Worm (Caenorhabditis elegans) whole organism, midembryonic: ENCODE measurements around the gene nhr-239.

ENCODE experiments used
- T22C8.4 ChIP-seq: fragments of 200-800 bp; sonication (Bioruptor generic); IDR thresholded peaks from 2 replicates; pipeline ENCODE4 v1.3.6; 2022; ENCODE audit warnings: missing genetic modification characterization, missing compliant biosample characterization
- cog-1 ChIP-seq: sonication (generic microtip); optimal IDR thresholded peaks from 2 replicates; lab custom pipeline; 2016; ENCODE audit warnings: missing genetic modification characterization, missing compliant biosample characterization
- flt-1 ChIP-seq: fragments of 200-800 bp; sonication (Bioruptor generic); IDR thresholded peaks from 2 replicates; pipeline ENCODE4 v1.3.6; 2022; ENCODE audit warnings: missing genetic modification characterization, missing compliant biosample characterization
- klf-2 ChIP-seq: fragments of 200-800 bp; sonication (Bioruptor generic); conservative IDR thresholded peaks from 2 replicates; pipeline ENCODE4 v1.3.6; 2022; ENCODE audit warnings: missing genetic modification reagents, missing genetic modification characterization, missing compliant biosample characterization
- med-1 ChIP-seq: sonication (generic microtip); optimal IDR thresholded peaks from 2 replicates; lab custom pipeline; 2017; ENCODE audit warnings: missing genetic modification characterization, mild to moderate bottlenecking, missing compliant biosample characterization, antibody characterized with exemption, missing genetic modification reagents; ENCODE audit not compliant: insufficient read depth
- ref-1 ChIP-seq: fragments of 200-800 bp; sonication (Bioruptor generic); conservative IDR thresholded peaks from 2 replicates; pipeline ENCODE4 v1.3.6; 2022; ENCODE audit warnings: missing genetic modification reagents, missing genetic modification characterization, missing compliant biosample characterization
- tab-1 ChIP-seq: fragments of 200-800 bp; sonication (Bioruptor generic); IDR thresholded peaks from 2 replicates; pipeline ENCODE4 v1.3.6; 2022; ENCODE audit warnings: missing genetic modification characterization, missing compliant biosample characterization
- ztf-23 ChIP-seq: fragments of 200-800 bp; sonication (Bioruptor generic); IDR thresholded peaks from 2 replicates; pipeline ENCODE4 v1.3.6; 2022; ENCODE audit warnings: missing genetic modification reagents, missing genetic modification characterization, missing compliant biosample characterization
- ztf-29 ChIP-seq: fragments of 200-800 bp; sonication (Bioruptor generic); IDR thresholded peaks from 2 replicates; pipeline ENCODE4 v1.3.6; 2022; ENCODE audit warnings: missing genetic modification reagents, missing genetic modification characterization, missing compliant biosample characterization

nhr-239 gene

DNA sequence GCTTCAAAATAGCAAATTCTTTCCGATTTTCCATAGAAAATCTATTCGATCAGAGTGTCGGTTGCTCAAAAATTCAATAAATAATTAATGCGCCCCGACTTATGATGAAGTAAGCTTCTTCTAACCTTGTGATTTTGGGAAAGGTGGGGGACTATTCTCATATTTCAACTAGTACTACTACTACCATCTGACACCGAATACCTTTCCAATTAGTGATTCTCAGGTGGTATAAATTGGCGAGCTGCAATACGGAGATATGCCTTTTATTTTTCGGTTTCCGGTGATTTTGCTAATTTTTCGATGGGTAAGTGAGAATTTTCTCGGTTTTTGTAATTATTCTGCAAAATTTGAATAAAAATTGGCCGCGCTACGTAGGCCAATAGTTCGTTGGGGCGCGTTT lies at the start of gene nhr-239:
TSS of gene nhr-239 (plus strand) at position 301 of the 400 bp plus-strand sequence.
- TF ChIP-seq cog-1 (tag; lab: Kevin White, UChicago) (no peak), ref-1 (GFP tag; lab: Robert Waterston, UW) (no peak), T22C8.4 (GFP tag; lab: Robert Waterston, UW) (no peak)

DNA sequence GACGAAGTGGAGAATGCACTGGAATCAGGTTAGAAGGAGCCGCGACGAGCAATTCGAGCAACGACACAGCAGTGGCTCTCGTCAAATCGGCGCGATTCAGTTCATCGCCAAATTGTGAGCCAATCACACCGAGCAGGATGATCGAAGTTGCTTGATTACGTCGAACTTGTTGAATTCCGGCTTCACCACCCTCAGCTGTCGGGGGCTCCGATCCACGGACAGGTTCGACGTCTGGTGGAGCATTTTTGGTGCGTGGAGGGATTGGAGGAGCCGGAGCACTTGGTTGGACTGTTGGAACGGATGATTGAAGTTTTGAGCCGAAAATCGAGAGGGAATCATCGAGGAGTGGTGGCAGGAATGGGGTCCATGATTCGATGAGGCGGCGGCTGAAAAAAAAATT lies 46.0 kb upstream of the nhr-239 start:
- TF ChIP-seq ref-1 (GFP tag; lab: Robert Waterston, UW) (no peak), T22C8.4 (GFP tag; lab: Robert Waterston, UW) (no peak), cog-1 (tag; lab: Kevin White, UChicago) (no peak), med-1 (GFP tag; lab: Kevin White, UChicago) (no peak), tab-1 (GFP tag; lab: Robert Waterston, UW) (no peak), ztf-23 (GFP tag; lab: Robert Waterston, UW) (no peak), flt-1 (GFP tag; lab: Robert Waterston, UW) (no peak), klf-2 (no peak), ztf-29 (GFP tag; lab: Robert Waterston, UW) (no peak)

DNA sequence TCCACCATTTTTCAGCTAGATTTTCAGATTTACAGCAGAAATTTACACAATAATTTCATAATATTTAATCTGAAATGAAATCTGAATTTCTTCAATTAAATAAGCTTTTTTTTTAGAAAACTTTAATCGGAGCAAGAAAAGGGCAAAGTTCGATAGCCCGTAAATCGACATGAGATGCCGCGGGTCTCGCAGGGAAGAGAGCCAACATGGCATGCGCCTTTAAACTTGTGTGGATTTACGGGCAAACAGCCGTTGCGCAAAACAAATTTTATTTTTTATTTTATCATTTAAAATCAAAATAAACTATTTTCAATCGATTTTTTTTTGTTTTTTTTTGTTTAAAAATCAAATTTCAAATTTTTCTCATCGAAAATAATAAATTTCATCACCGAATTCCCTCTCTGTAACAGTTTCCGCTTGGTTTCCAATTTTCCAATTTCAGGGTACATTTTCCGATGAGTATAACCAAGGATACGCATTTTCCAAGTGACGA lies 32.8 kb upstream of the nhr-239 start, which contains the start of the genes Y54F10AM.15, rbc-2 and ndua-8:
TSS of gene Y54F10AM.15 (minus strand) at position 59 of the 493 bp plus-strand sequence.
TSS of gene rbc-2 (minus strand) at position 69 of the 493 bp plus-strand sequence.
TSS of gene ndua-8 (plus strand) at position 443 of the 493 bp plus-strand sequence.
- TF ChIP-seq cog-1 (tag; lab: Kevin White, UChicago) = peak; percentile 19
- no peak for TF ChIP-seq tab-1 (GFP tag; lab: Robert Waterston, UW)
- TF ChIP-seq T22C8.4 (GFP tag; lab: Robert Waterston, UW) = 0 out of 2 replicates have a peak, but pooled peaks have one; percentile 10
- no peak for TF ChIP-seq klf-2

DNA sequence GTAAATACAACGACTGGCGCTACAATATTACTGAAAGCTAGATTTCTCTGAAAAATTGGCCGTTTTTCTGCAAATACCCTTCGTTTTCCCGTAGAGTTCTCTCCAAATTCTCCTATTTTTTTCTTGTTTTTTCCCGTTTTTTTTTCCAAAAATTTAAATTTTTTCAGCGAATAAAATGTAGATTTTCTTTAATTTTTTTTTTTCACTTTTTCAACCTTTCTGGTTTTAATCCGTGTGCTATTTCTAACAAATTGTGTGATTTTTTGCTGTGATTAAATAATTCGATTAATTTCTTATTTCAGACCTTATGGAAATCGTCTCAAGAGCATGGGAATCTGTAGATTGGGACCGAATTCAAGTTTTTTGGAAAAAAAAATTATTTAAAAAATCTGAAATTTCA lies 31.2 kb upstream of the nhr-239 start, which contains the start of gene cone-1:
TSS of gene cone-1 (plus strand) at position 301 of the 400 bp plus-strand sequence.
- TF ChIP-seq klf-2 = no peak

DNA sequence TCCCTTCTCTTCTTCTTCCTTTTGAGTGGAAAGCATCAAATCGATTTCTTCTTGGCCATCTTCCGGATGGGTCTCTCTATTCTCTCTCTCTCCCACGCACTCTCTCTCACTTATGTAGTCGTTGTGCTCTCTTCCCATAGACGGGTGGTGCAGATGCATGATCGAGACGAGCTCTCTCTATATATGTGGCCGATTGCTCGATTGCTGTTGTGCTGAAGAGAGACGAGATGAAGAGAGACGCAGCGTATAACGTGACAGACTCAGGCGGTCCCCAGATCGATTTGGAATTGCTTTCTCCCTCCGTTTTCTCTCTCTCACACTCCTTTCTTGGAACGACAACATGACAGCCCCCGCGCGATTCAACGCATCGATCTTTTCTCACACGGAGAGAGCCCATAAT lies 28.8 kb upstream of the nhr-239 start:
- TF ChIP-seq ztf-23 (GFP tag; lab: Robert Waterston, UW) (no peak), cog-1 (tag; lab: Kevin White, UChicago) (peak; percentile 20)

DNA sequence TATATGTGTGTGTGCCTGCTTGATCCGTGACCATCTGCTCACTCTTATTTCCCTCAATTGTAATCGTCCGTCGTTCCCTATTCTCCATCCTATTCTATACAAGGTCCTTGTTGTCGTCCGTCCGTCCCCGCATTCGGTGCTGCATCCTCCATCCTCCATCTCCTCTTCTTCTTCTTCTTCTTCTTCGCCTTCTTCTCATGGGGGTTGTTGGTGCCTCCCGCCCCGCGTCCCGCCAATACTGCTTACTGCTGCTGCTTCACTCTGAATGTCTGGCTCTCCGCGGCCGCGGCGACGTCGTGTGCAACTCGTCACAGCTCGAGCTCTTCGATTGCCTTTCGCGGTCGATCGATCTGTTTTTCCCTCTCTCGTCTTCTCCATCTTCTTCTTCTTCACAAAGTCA lies 26.4 kb upstream of the nhr-239 start:
- TF ChIP-seq ztf-23 (GFP tag; lab: Robert Waterston, UW) (0 out of 2 replicates have a peak, but pooled peaks have one; percentile 49), ref-1 (GFP tag; lab: Robert Waterston, UW) (no peak), T22C8.4 (GFP tag; lab: Robert Waterston, UW) (0 out of 2 replicates have a peak, but pooled peaks have one; percentile 24), flt-1 (GFP tag; lab: Robert Waterston, UW) (peak; percentile 67; the same call in 1 of the 2 replicates)

DNA sequence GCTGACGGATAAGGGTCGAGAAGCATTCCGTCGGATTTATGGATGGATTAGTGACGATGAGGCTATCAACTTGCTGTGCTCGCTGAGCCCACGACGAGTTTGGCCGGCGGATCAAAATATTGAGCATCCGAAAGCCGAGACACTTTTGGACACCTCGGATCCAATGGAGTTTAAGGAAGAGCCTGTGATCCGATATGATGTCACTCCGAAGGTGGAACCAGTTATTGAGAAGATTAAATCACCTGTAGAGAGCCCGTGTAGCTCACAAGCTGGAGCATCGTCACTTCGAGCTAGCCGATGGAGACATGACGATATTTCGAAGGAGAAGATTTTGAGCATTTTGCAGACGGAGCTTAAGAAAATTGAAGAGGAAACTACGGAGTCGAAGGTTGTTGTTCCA lies 21.0 kb upstream of the nhr-239 start:
- TF ChIP-seq klf-2 (no peak), T22C8.4 (GFP tag; lab: Robert Waterston, UW) (no peak), cog-1 (tag; lab: Kevin White, UChicago) (no peak), ztf-29 (GFP tag; lab: Robert Waterston, UW) (no peak), med-1 (GFP tag; lab: Kevin White, UChicago) (no peak), ztf-23 (GFP tag; lab: Robert Waterston, UW) (no peak), ref-1 (GFP tag; lab: Robert Waterston, UW) (no peak), tab-1 (GFP tag; lab: Robert Waterston, UW) (no peak), flt-1 (GFP tag; lab: Robert Waterston, UW) (no peak)

DNA sequence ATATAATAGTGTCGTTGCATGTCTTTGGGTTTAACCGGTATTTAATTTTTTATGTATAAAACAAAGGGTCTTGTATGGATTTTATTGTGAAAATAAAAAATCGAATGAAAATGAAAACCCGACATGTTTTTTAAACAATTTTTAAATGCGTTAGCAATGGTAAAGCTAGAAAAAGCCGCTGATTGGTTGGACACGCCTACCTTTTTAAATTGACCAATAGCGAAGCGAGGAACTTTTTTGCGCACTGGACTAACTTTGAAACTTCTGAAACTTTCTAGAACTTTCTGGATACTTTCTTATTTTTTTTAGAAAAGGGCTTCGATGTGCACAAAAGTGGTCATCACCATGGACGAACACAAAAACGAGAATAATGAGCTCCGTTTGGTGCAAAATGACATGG lies 15.2 kb upstream of the nhr-239 start:
- no peak for TF ChIP-seq ref-1 (GFP tag; lab: Robert Waterston, UW)
- no peak for TF ChIP-seq flt-1 (GFP tag; lab: Robert Waterston, UW)
- no peak for TF ChIP-seq cog-1 (tag; lab: Kevin White, UChicago)
- TF ChIP-seq med-1 (GFP tag; lab: Kevin White, UChicago) = no peak
- TF ChIP-seq tab-1 (GFP tag; lab: Robert Waterston, UW) = no peak
- TF ChIP-seq ztf-23 (GFP tag; lab: Robert Waterston, UW) = no peak
- no peak for TF ChIP-seq klf-2

DNA sequence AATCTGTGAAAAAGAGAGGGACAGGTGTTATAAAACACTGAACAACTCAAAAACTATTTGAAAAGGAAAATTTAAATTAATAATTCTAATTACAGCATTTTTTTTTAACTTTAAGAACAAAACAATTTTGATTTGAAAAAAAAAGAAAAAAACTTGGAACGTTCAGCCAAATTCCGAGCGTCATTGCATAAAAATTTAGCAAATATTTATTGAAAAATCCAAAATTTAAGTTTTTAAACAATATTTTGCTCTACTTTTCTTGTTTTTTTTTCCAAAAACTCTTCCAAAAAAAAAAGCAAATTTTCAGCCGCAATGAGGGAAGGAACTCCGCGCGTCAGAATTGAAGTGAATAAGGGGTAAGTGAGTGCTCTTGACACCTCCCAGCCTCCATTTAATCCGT lies 11.9 kb upstream of the nhr-239 start, which contains the start of gene feh-1:
TSS of gene feh-1 (plus strand) at position 301 of the 400 bp plus-strand sequence.
- TF ChIP-seq T22C8.4 (GFP tag; lab: Robert Waterston, UW) (no peak), ref-1 (GFP tag; lab: Robert Waterston, UW) (no peak), tab-1 (GFP tag; lab: Robert Waterston, UW) (no peak), med-1 (GFP tag; lab: Kevin White, UChicago) (no peak), flt-1 (GFP tag; lab: Robert Waterston, UW) (no peak), cog-1 (tag; lab: Kevin White, UChicago) (no peak), ztf-29 (GFP tag; lab: Robert Waterston, UW) (no peak), ztf-23 (GFP tag; lab: Robert Waterston, UW) (no peak), klf-2 (no peak)

DNA sequence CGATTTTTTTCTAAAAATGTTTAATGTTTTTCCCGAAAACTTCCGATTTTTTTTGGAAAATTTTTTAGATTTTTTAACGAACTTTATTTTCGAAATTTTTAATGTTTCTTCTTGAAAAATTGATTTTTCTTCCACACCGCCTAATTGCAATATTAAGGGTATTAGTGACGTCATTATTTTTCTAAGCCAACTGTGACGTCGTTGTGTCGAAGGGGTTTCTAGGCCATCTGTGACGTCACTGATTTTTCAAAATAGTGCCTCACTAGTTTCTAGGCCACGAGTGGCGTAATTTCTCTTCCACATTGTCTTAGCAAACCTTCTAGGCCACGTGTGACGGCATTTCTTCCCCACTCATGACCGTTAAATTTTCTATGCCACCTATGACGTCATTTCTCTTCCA lies 9.5 kb upstream of the nhr-239 start:
- no peak for TF ChIP-seq ztf-23 (GFP tag; lab: Robert Waterston, UW)
- TF ChIP-seq T22C8.4 (GFP tag; lab: Robert Waterston, UW) = no peak
- no peak for TF ChIP-seq tab-1 (GFP tag; lab: Robert Waterston, UW)
- no peak for TF ChIP-seq ref-1 (GFP tag; lab: Robert Waterston, UW)
- no peak for TF ChIP-seq cog-1 (tag; lab: Kevin White, UChicago)
- TF ChIP-seq med-1 (GFP tag; lab: Kevin White, UChicago) = no peak
- TF ChIP-seq klf-2 = no peak
- TF ChIP-seq flt-1 (GFP tag; lab: Robert Waterston, UW) = no peak
- no peak for TF ChIP-seq ztf-29 (GFP tag; lab: Robert Waterston, UW)
